Worm (Caenorhabditis elegans) whole organism, young adult: Measurements from ENCODE around the gene F35H10.3.

Experiments
- F37B4.10 ChIP-seq: fragments of 200-800 bp; sonication (Bioruptor generic); IDR thresholded peaks from 2 replicates; pipeline ENCODE4 v1.3.6; 2022; ENCODE audit warnings: missing genetic modification characterization, missing compliant biosample characterization
- F49E8.2 ChIP-seq: sonication (generic microtip); optimal IDR thresholded peaks from 3 replicates; lab custom pipeline; 2017; ENCODE audit warnings: missing genetic modification characterization, mild to moderate bottlenecking, missing compliant biosample characterization, antibody characterized with exemption, moderate library complexity; ENCODE audit not compliant: insufficient read depth
- K12H6.12 ChIP-seq: fragments of 200-800 bp; sonication (Bioruptor generic); optimal IDR thresholded peaks from 2 replicates; lab custom pipeline; 2018; ENCODE audit warnings: mild to moderate bottlenecking, missing genetic modification characterization, missing compliant biosample characterization
- Y53G8AR.9 ChIP-seq: fragments of 200-800 bp; sonication (Bioruptor generic); conservative IDR thresholded peaks from 2 replicates; pipeline ENCODE4 v1.3.6; 2022; ENCODE audit warnings: missing genetic modification reagents, missing genetic modification characterization, missing compliant biosample characterization
- chd-7 ChIP-seq: sonication (generic microtip); optimal IDR thresholded peaks from 2 replicates; lab custom pipeline; 2016; ENCODE audit warnings: mild to moderate bottlenecking, missing genetic modification characterization, moderate library complexity, missing compliant biosample characterization
- dox-1 ChIP-seq: fragments of 200-800 bp; sonication (Bioruptor generic); IDR thresholded peaks from 2 replicates; pipeline ENCODE4 v1.3.6; 2022; ENCODE audit warnings: missing genetic modification reagents, missing genetic modification characterization, missing compliant biosample characterization
- lin-35 ChIP-seq, 3 experiments: fragments of 150-350 bp in 2 of 3; sonication (generic microtip) in 1 of 3; optimal IDR thresholded peaks; 2 replicates each; lab custom pipeline; 2014 to 2018; ENCODE audit warnings: missing biosample characterization in 3 of 3, missing genetic modification characterization in 3 of 3, missing genetic modification reagents in 3 of 3
- lsl-1 ChIP-seq: fragments of 200-800 bp; sonication (Bioruptor generic); optimal IDR thresholded peaks from 2 replicates; lab custom pipeline; 2018; ENCODE audit warnings: mild to moderate bottlenecking, missing genetic modification characterization, moderate library complexity, missing compliant biosample characterization
- madf-6 ChIP-seq: fragments of 200-800 bp; sonication (Bioruptor generic); IDR thresholded peaks from 2 replicates; pipeline ENCODE4 v1.3.6; 2022; ENCODE audit warnings: missing genetic modification reagents, missing genetic modification characterization, missing compliant biosample characterization
- nfya-1 ChIP-seq: sonication (generic microtip); optimal IDR thresholded peaks from 2 replicates; lab custom pipeline; 2017; ENCODE audit warnings: antibody characterized with exemption, missing compliant biosample characterization, missing genetic modification characterization, borderline replicate concordance; ENCODE audit not compliant: insufficient read depth
- nhr-27 ChIP-seq: fragments of 200-800 bp; sonication (Bioruptor generic); optimal IDR thresholded peaks from 2 replicates; lab custom pipeline; 2018; ENCODE audit warnings: mild to moderate bottlenecking, missing genetic modification characterization, moderate library complexity, missing compliant biosample characterization
- pha-4 ChIP-seq: fragments of 150-350 bp; sonication (generic microtip); optimal IDR thresholded peaks from 2 replicates; lab custom pipeline; 2014; ENCODE audit warnings: missing biosample characterization, missing genetic modification reagents, missing genetic modification characterization

ce11 chrIV:8317800-8318199 lies 8.0 kb upstream of the F35H10.3 start:
- TF ChIP-seq nfya-1 (tag; lab: Kevin White, UChicago) (no peak), Y53G8AR.9 (GFP tag; lab: Robert Waterston, UW) (no peak), F49E8.2 (tag; lab: Kevin White, UChicago) (no peak), nhr-27 (tag; lab: Kevin White, UChicago) (no peak), pha-4 (tag; lab: Kevin White, UChicago) (no peak), lin-35 (GFP tag; optimal IDR thresholded peaks at IDR 0.05; lab: Kevin White, UChicago) (no peak), madf-6 (no peak), F37B4.10 (GFP tag; lab: Robert Waterston, UW) (no peak), K12H6.12 (tag; lab: Kevin White, UChicago) (no peak), lsl-1 (GFP tag; lab: Kevin White, UChicago) (no peak), chd-7 (tag; lab: Kevin White, UChicago) (no peak), dox-1 (no peak)
